Worm (Caenorhabditis elegans) whole organism, late embryonic: ENCODE data around the gene T04C12.33.

ENCODE experiments used
- C08G9.2 ChIP-seq: sonication (generic microtip); optimal IDR thresholded peaks from 2 replicates; lab custom pipeline; 2016; ENCODE audit warnings: mild to moderate bottlenecking, missing genetic modification characterization, moderate library complexity, missing compliant biosample characterization
- C38D4.7 ChIP-seq: fragments of 200-800 bp; sonication (Bioruptor generic); optimal IDR thresholded peaks from 2 replicates; lab custom pipeline; 2018; ENCODE audit warnings: mild to moderate bottlenecking, missing genetic modification characterization, moderate library complexity, missing compliant biosample characterization
- F13H6.1 ChIP-seq: sonication (generic microtip); optimal IDR thresholded peaks from 2 replicates; lab custom pipeline; 2016; ENCODE audit warnings: missing genetic modification characterization, missing compliant biosample characterization
- K09A11.1 ChIP-seq: sonication (generic microtip); optimal IDR thresholded peaks from 2 replicates; lab custom pipeline; 2017; ENCODE audit warnings: antibody characterized with exemption, mild to moderate bottlenecking, missing genetic modification characterization, missing compliant biosample characterization; ENCODE audit not compliant: insufficient read depth
- ahr-1 ChIP-seq: sonication (generic microtip); optimal IDR thresholded peaks from 2 replicates; lab custom pipeline; 2016; ENCODE audit warnings: missing genetic modification characterization, missing compliant biosample characterization
- ama-1 ChIP-seq: fragments of 150-350 bp; optimal IDR thresholded peaks from 2 replicates; lab custom pipeline; 2014
- ceh-18 ChIP-seq: sonication (generic microtip); optimal IDR thresholded peaks from 2 replicates; lab custom pipeline; 2016; ENCODE audit warnings: missing genetic modification characterization, missing compliant biosample characterization
- ceh-2 ChIP-seq: sonication (generic microtip); optimal IDR thresholded peaks from 2 replicates; lab custom pipeline; 2016; ENCODE audit warnings: missing genotype, missing genetic modification characterization, missing compliant biosample characterization
- ceh-22 ChIP-seq: sonication (generic microtip); optimal IDR thresholded peaks from 2 replicates; lab custom pipeline; 2017; ENCODE audit warnings: missing biosample characterization, missing genetic modification characterization
- ceh-31 ChIP-seq: sonication (generic microtip); optimal IDR thresholded peaks from 2 replicates; lab custom pipeline; 2016; ENCODE audit warnings: missing genetic modification characterization, missing compliant biosample characterization
- ceh-34 ChIP-seq: sonication (generic microtip); optimal IDR thresholded peaks from 2 replicates; lab custom pipeline; 2016; ENCODE audit warnings: mild to moderate bottlenecking, missing genetic modification characterization, missing compliant biosample characterization
- ceh-45 ChIP-seq: fragments of 200-800 bp; sonication (Bioruptor generic); IDR thresholded peaks from 2 replicates; pipeline ENCODE4 v1.3.6; 2022; ENCODE audit warnings: missing genetic modification reagents, missing genetic modification characterization, missing compliant biosample characterization
- ceh-6 ChIP-seq: fragments of 200-800 bp; sonication (Bioruptor generic); optimal IDR thresholded peaks from 2 replicates; lab custom pipeline; 2018; ENCODE audit warnings: mild to moderate bottlenecking, missing genetic modification characterization, missing compliant biosample characterization
- che-1 ChIP-seq: sonication (generic microtip); optimal IDR thresholded peaks from 2 replicates; lab custom pipeline; 2016; ENCODE audit warnings: mild to moderate bottlenecking, missing genetic modification characterization, missing compliant biosample characterization
- dmd-4 ChIP-seq: sonication (generic microtip); optimal IDR thresholded peaks from 2 replicates; lab custom pipeline; 2016; ENCODE audit warnings: borderline replicate concordance, missing genetic modification characterization, missing compliant biosample characterization
- elt-2 ChIP-seq: sonication (generic microtip); optimal IDR thresholded peaks from 2 replicates; lab custom pipeline; 2016; ENCODE audit warnings: missing genetic modification reagents, missing genetic modification characterization, missing compliant biosample characterization
- elt-4 ChIP-seq: sonication (generic microtip); optimal IDR thresholded peaks from 2 replicates; lab custom pipeline; 2016; ENCODE audit warnings: missing genetic modification characterization, missing compliant biosample characterization
- eyg-1 ChIP-seq: sonication (generic microtip); optimal IDR thresholded peaks from 2 replicates; lab custom pipeline; 2016; ENCODE audit warnings: missing genotype, missing genetic modification characterization, missing compliant biosample characterization
- fax-1 ChIP-seq: sonication (generic microtip); optimal IDR thresholded peaks from 2 replicates; lab custom pipeline; 2016; ENCODE audit warnings: missing genotype, missing genetic modification characterization, missing compliant biosample characterization
- fkh-10 ChIP-seq: fragments of 150-350 bp; optimal IDR thresholded peaks from 2 replicates; lab custom pipeline; 2014; ENCODE audit warnings: missing biosample characterization, missing genetic modification reagents, missing genetic modification characterization
- fkh-6 ChIP-seq: sonication (generic microtip); optimal IDR thresholded peaks from 2 replicates; lab custom pipeline; 2016; ENCODE audit warnings: missing genetic modification characterization, missing compliant biosample characterization
- hlh-13 ChIP-seq: fragments of 200-800 bp; sonication (Bioruptor generic); optimal IDR thresholded peaks from 2 replicates; lab custom pipeline; 2018; ENCODE audit warnings: mild to moderate bottlenecking, missing genetic modification characterization, missing compliant biosample characterization
- hlh-15 ChIP-seq: sonication (generic microtip); optimal IDR thresholded peaks from 2 replicates; lab custom pipeline; 2016; ENCODE audit warnings: missing genetic modification characterization, missing compliant biosample characterization
- hlh-6 ChIP-seq: sonication (generic microtip); optimal IDR thresholded peaks from 2 replicates; lab custom pipeline; 2016; ENCODE audit warnings: missing genotype, missing genetic modification characterization, missing compliant biosample characterization
- hlh-8 ChIP-seq: sonication (generic microtip); optimal IDR thresholded peaks from 2 replicates; lab custom pipeline; 2016; ENCODE audit warnings: missing genotype, missing genetic modification characterization, missing compliant biosample characterization
- nhr-11 ChIP-seq: fragments of 150-350 bp; optimal IDR thresholded peaks from 2 replicates; lab custom pipeline; 2014; ENCODE audit warnings: missing biosample characterization, missing genetic modification characterization
- nhr-232 ChIP-seq: sonication (generic microtip); optimal IDR thresholded peaks from 2 replicates; lab custom pipeline; 2016; ENCODE audit warnings: missing genetic modification characterization, missing compliant biosample characterization
- npax-4 ChIP-seq: sonication (generic microtip); optimal IDR thresholded peaks from 2 replicates; lab custom pipeline; 2016; ENCODE audit warnings: missing genetic modification characterization, missing compliant biosample characterization
- pax-1 ChIP-seq: fragments of 150-350 bp; optimal IDR thresholded peaks from 2 replicates; lab custom pipeline; 2014; ENCODE audit warnings: missing biosample characterization, missing genetic modification characterization
- pha-2 ChIP-seq: sonication (generic microtip); optimal IDR thresholded peaks from 2 replicates; lab custom pipeline; 2017; ENCODE audit warnings: mild to moderate bottlenecking, missing genetic modification characterization, missing compliant biosample characterization
- pha-4 ChIP-seq: fragments of 150-350 bp; optimal IDR thresholded peaks from 2 replicates; lab custom pipeline; 2018; ENCODE audit warnings: missing biosample characterization, missing genetic modification reagents, missing genetic modification characterization
- pqm-1 ChIP-seq: sonication (generic microtip); optimal IDR thresholded peaks from 2 replicates; lab custom pipeline; 2016; ENCODE audit warnings: missing genetic modification characterization, missing compliant biosample characterization
- pros-1 ChIP-seq: fragments of 150-350 bp; optimal IDR thresholded peaks from 2 replicates; lab custom pipeline; 2014; ENCODE audit warnings: missing biosample characterization, missing genetic modification reagents, missing genetic modification characterization
- rnt-1 ChIP-seq: sonication (generic microtip); optimal IDR thresholded peaks from 2 replicates; lab custom pipeline; 2016; ENCODE audit warnings: missing genetic modification characterization, missing compliant biosample characterization
- sdc-2 ChIP-seq: sonication (generic microtip); optimal IDR thresholded peaks from 2 replicates; lab custom pipeline; 2016; ENCODE audit warnings: missing genotype, missing genetic modification characterization, missing compliant biosample characterization
- sox-4 ChIP-seq: sonication (generic microtip); optimal IDR thresholded peaks from 2 replicates; lab custom pipeline; 2017; ENCODE audit warnings: mild to moderate bottlenecking, missing genetic modification characterization, inconsistent platforms, missing compliant biosample characterization
- tbx-7 ChIP-seq: sonication (generic microtip); optimal IDR thresholded peaks from 2 replicates; lab custom pipeline; 2016; ENCODE audit warnings: missing genotype, missing genetic modification characterization, missing compliant biosample characterization
- ttx-3 ChIP-seq: sonication (generic microtip); optimal IDR thresholded peaks from 2 replicates; lab custom pipeline; 2016; ENCODE audit warnings: missing genetic modification reagents, missing genetic modification characterization, missing compliant biosample characterization
- unc-42 ChIP-seq: sonication (generic microtip); optimal IDR thresholded peaks from 2 replicates; lab custom pipeline; 2016; ENCODE audit warnings: missing genotype, missing genetic modification characterization, missing compliant biosample characterization
- unc-86 ChIP-seq: sonication (generic microtip); optimal IDR thresholded peaks from 2 replicates; lab custom pipeline; 2016; ENCODE audit warnings: missing genetic modification characterization, missing compliant biosample characterization

T04C12.33 gene

ce11 chrV:11011807-11012206, 40.2 kb upstream of the T04C12.33 start:
- TF ChIP-seq elt-4 (tag; lab: Kevin White, UChicago) (no peak), ceh-6 (GFP tag; lab: Kevin White, UChicago) (no peak), ceh-31 (tag; lab: Kevin White, UChicago) (no peak), fax-1 (no peak), pha-4 (no peak)

ce11 chrV:11012419-11012818, 39.6 kb upstream of the T04C12.33 start, which contains the start of gene C13G3.1:
C13G3.1 (minus strand) TSS chrV:11012465.
- TF ChIP-seq fkh-6 (tag; lab: Kevin White, UChicago) (no peak), elt-2 (tag; lab: Kevin White, UChicago) (no peak), ceh-22 (tag; lab: Kevin White, UChicago) (no peak), nhr-232 (tag; lab: Kevin White, UChicago) (no peak), fkh-10 (GFP tag; lab: Kevin White, UChicago) (no peak), K09A11.1 (no peak), C08G9.2 (tag; lab: Kevin White, UChicago) (no peak), pax-1 (tag; lab: Kevin White, UChicago) (no peak), tbx-7 (tag; lab: Kevin White, UChicago) (no peak), fax-1 (no peak), unc-86 (tag; lab: Kevin White, UChicago) (no peak), npax-4 (no peak), ceh-18 (tag; lab: Kevin White, UChicago) (no peak), ttx-3 (no peak), pros-1 (tag; lab: Kevin White, UChicago) (no peak), hlh-13 (GFP tag; lab: Kevin White, UChicago) (no peak), pha-4 (no peak), ceh-45 (GFP tag; lab: Robert Waterston, UW) (no peak), elt-4 (tag; lab: Kevin White, UChicago) (no peak)
- TF ChIP-seq, all 69 proteins: peak for 0

DNA sequence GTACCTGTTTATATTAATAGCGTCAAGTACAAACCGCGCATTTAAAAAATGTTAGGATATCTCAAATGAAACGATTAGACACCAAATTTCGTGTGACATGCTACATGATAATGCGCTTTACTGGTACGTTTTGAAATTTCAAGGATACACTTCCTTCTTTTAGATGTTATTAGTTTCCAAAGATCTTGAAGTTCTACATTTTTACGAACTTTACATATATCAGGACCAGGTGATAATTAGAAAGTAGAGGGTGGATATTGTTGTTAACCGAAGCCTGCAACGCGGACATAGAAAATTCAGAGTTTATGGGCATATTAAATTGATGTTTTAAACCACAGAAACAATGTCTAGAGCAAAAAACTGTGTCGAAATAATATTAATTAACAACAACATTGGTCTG, 38.8 kb upstream of the T04C12.33 start:
- TF ChIP-seq F13H6.1 (tag; lab: Kevin White, UChicago) (no peak), unc-42 (tag; lab: Kevin White, UChicago) (no peak), fkh-6 (tag; lab: Kevin White, UChicago) (no peak)
- TF ChIP-seq, all 69 proteins: peak for 0

- TF ChIP-seq hlh-6 (tag; lab: Kevin White, UChicago) (no peak), ttx-3 (no peak), che-1 (tag; lab: Kevin White, UChicago) (no peak), pha-4 (no peak), tbx-7 (tag; lab: Kevin White, UChicago) (no peak), sox-4 (tag; lab: Kevin White, UChicago) (no peak), pha-2 (tag; lab: Kevin White, UChicago) (no peak), ceh-34 (tag; lab: Kevin White, UChicago) (no peak)
Observed at ce11 chrV:11014758-11015157, 37.3 kb upstream of the T04C12.33 start.

ce11 chrV:11016846-11017553, 35.0 kb upstream of the T04C12.33 start:
- no peak for TF ChIP-seq ceh-18 (tag; lab: Kevin White, UChicago)
- TF ChIP-seq ahr-1 (tag; lab: Kevin White, UChicago) = no peak
- no peak for TF ChIP-seq ama-1 (lab: Kevin White, UChicago)
- no peak for TF ChIP-seq C38D4.7
- no peak for TF ChIP-seq ceh-31 (tag; lab: Kevin White, UChicago)
- TF ChIP-seq hlh-13 (GFP tag; lab: Kevin White, UChicago) = no peak
- no peak for TF ChIP-seq pha-4
- TF ChIP-seq eyg-1 (tag; lab: Kevin White, UChicago) = no peak
- no peak for TF ChIP-seq unc-42 (tag; lab: Kevin White, UChicago)
- no peak for TF ChIP-seq ceh-6 (GFP tag; lab: Kevin White, UChicago)
- TF ChIP-seq ceh-2 = no peak
- no peak for TF ChIP-seq fkh-10 (GFP tag; lab: Kevin White, UChicago)
- TF ChIP-seq hlh-8 = no peak
- TF ChIP-seq sdc-2 (tag; lab: Kevin White, UChicago) = no peak
- no peak for TF ChIP-seq rnt-1
- TF ChIP-seq pqm-1 (tag; lab: Kevin White, UChicago) = no peak
- no peak for TF ChIP-seq dmd-4
- TF ChIP-seq nhr-11 (tag; lab: Kevin White, UChicago) = no peak
- TF ChIP-seq F13H6.1 (tag; lab: Kevin White, UChicago) = no peak
- no peak for TF ChIP-seq hlh-15
